Worm (Caenorhabditis elegans): ENCODE measurements around the gene F18H3.1.

DNA sequence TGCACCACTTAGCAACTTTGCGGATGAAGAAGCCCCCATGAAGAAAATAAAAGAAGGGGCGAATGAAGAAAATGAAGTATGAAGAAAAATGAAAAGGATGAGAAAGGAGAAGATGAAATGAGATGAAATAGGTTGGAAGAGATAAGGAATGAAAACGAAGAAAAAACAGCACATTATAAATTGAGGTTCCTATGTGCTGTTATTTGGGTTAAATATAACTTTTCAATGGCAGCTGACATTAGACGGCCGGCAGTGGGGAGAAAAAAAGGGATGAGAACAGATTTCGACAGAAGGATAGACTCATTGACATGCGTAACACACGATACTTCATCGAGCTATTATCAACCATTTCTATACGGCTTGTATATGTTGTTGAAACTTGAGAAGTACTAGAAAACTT is 42.5 kb downstream of the F18H3.1 start:
- TF ChIP-seq unc-62 (GFP tag; optimal IDR thresholded peaks at IDR 0.05) = no peak
- no peak for TF ChIP-seq fkh-3 (tag; optimal IDR thresholded peaks at IDR 0.05)
- no peak for TF ChIP-seq pbrm-1 (GFP tag; IDR thresholded peaks at IDR 0.05)
- TF ChIP-seq ceh-91 (GFP tag; IDR thresholded peaks at IDR 0.05) = no peak
- TF ChIP-seq rcor-1 (GFP tag; IDR thresholded peaks at IDR 0.05) = no peak
